Worm (Caenorhabditis elegans) whole organism, mixed stage, embryonic: Measurements from ENCODE around the gene rsp-2.

Experiments
- M03D4.4 ChIP-seq: sonication (generic microtip); optimal IDR thresholded peaks from 2 replicates; lab custom pipeline; 2017; ENCODE audit warnings: mild to moderate bottlenecking, missing genetic modification characterization, missing compliant biosample characterization
- bed-3 ChIP-seq: fragments of 200-800 bp; sonication (Bioruptor generic); optimal IDR thresholded peaks from 3 replicates; lab custom pipeline; 2018; ENCODE audit warnings: mild to moderate bottlenecking, missing genetic modification characterization, moderate library complexity, missing compliant biosample characterization
- blmp-1 ChIP-seq: fragments of 150-350 bp; optimal IDR thresholded peaks from 2 replicates; lab custom pipeline; 2014; ENCODE audit warnings: missing biosample characterization, missing genetic modification characterization
- ceh-39 ChIP-seq: fragments of 150-350 bp; optimal IDR thresholded peaks from 2 replicates; lab custom pipeline; 2014; ENCODE audit warnings: missing biosample characterization, missing genetic modification characterization
- ceh-43 ChIP-seq: fragments of 200-800 bp; sonication (Bioruptor generic); optimal IDR thresholded peaks from 2 replicates; lab custom pipeline; 2018; ENCODE audit warnings: mild to moderate bottlenecking, missing genetic modification characterization, moderate library complexity, missing compliant biosample characterization
- ceh-83 ChIP-seq: fragments of 200-800 bp; sonication (Bioruptor generic); optimal IDR thresholded peaks from 2 replicates; lab custom pipeline; 2018; ENCODE audit warnings: mild to moderate bottlenecking, missing genetic modification characterization, missing compliant biosample characterization
- ces-1 ChIP-seq: fragments of 150-350 bp; optimal IDR thresholded peaks from 2 replicates; lab custom pipeline; 2014; ENCODE audit warnings: missing biosample characterization, missing genetic modification reagents, missing genetic modification characterization
- cnd-1 ChIP-seq: fragments of 200-800 bp; sonication (Bioruptor generic); optimal IDR thresholded peaks from 2 replicates; lab custom pipeline; 2018; ENCODE audit warnings: mild to moderate bottlenecking, missing genetic modification characterization, missing compliant biosample characterization
- drap-1 ChIP-seq: fragments of 200-800 bp; sonication (Bioruptor generic); optimal IDR thresholded peaks from 3 replicates; lab custom pipeline; 2018; ENCODE audit warnings: mild to moderate bottlenecking, missing genetic modification characterization, missing compliant biosample characterization
- elt-1 ChIP-seq: sonication (generic microtip); optimal IDR thresholded peaks from 2 replicates; lab custom pipeline; 2017; ENCODE audit warnings: missing genetic modification characterization, mild to moderate bottlenecking, missing compliant biosample characterization, antibody characterized with exemption, moderate library complexity, borderline replicate concordance; ENCODE audit not compliant: insufficient read depth
- elt-3 ChIP-seq: fragments of 150-350 bp; optimal IDR thresholded peaks from 2 replicates; lab custom pipeline; 2014; ENCODE audit warnings: missing biosample characterization, missing genetic modification characterization
- flh-1 ChIP-seq: fragments of 200-800 bp; sonication (Bioruptor generic); optimal IDR thresholded peaks from 2 replicates; lab custom pipeline; 2018; ENCODE audit warnings: mild to moderate bottlenecking, missing genetic modification characterization, moderate library complexity, missing compliant biosample characterization
- ham-2 ChIP-seq: fragments of 200-800 bp; sonication (Bioruptor generic); optimal IDR thresholded peaks from 2 replicates; lab custom pipeline; 2018; ENCODE audit warnings: mild to moderate bottlenecking, missing genetic modification characterization, missing compliant biosample characterization
- hlh-1 ChIP-seq: fragments of 150-350 bp; optimal IDR thresholded peaks from 2 replicates; lab custom pipeline; 2014; ENCODE audit warnings: missing biosample characterization, missing genetic modification reagents, missing genetic modification characterization
- lin-32 ChIP-seq: fragments of 200-800 bp; sonication (Bioruptor generic); optimal IDR thresholded peaks from 2 replicates; lab custom pipeline; 2018; ENCODE audit warnings: mild to moderate bottlenecking, missing genetic modification characterization, missing compliant biosample characterization
- lsy-2 ChIP-seq: fragments of 150-350 bp; optimal IDR thresholded peaks from 2 replicates; lab custom pipeline; 2014; ENCODE audit warnings: missing biosample characterization, missing genetic modification characterization
- mab-5 ChIP-seq: fragments of 150-350 bp; optimal IDR thresholded peaks from 2 replicates; lab custom pipeline; 2014; ENCODE audit warnings: missing biosample characterization, missing genetic modification characterization
- nhr-12 ChIP-seq: fragments of 150-350 bp; optimal IDR thresholded peaks from 2 replicates; lab custom pipeline; 2014; ENCODE audit warnings: missing biosample characterization, missing genetic modification characterization
- nhr-2 ChIP-seq: fragments of 150-350 bp; optimal IDR thresholded peaks from 2 replicates; lab custom pipeline; 2014; ENCODE audit warnings: missing biosample characterization, missing genetic modification characterization
- nhr-28 ChIP-seq: fragments of 150-350 bp; optimal IDR thresholded peaks from 2 replicates; lab custom pipeline; 2014; ENCODE audit warnings: missing biosample characterization, missing genetic modification characterization
- nhr-76 ChIP-seq: sonication (generic microtip); optimal IDR thresholded peaks from 2 replicates; lab custom pipeline; 2017; ENCODE audit warnings: missing biosample characterization, missing genetic modification characterization
- pha-4 ChIP-seq: fragments of 150-350 bp; optimal IDR thresholded peaks from 2 replicates; lab custom pipeline; 2018; ENCODE audit warnings: missing biosample characterization, missing genetic modification reagents, missing genetic modification characterization
- sem-2 ChIP-seq: fragments of 200-800 bp; sonication (Bioruptor generic); optimal IDR thresholded peaks from 2 replicates; lab custom pipeline; 2018; ENCODE audit warnings: mild to moderate bottlenecking, missing genetic modification characterization, missing compliant biosample characterization
- snpc-4 ChIP-seq: fragments of 150-350 bp; optimal IDR thresholded peaks from 2 replicates; lab custom pipeline; 2014; ENCODE audit warnings: missing biosample characterization, missing genetic modification characterization
- sptf-1 ChIP-seq: sonication (generic microtip); optimal IDR thresholded peaks from 2 replicates; lab custom pipeline; 2017; ENCODE audit warnings: mild to moderate bottlenecking, missing genetic modification characterization, moderate library complexity, missing compliant biosample characterization
- tbx-8 ChIP-seq: fragments of 200-800 bp; sonication (Bioruptor generic); optimal IDR thresholded peaks from 2 replicates; lab custom pipeline; 2018; ENCODE audit warnings: mild to moderate bottlenecking, missing genetic modification characterization, moderate library complexity, missing compliant biosample characterization
- unc-39 ChIP-seq: fragments of 150-350 bp; optimal IDR thresholded peaks from 2 replicates; lab custom pipeline; 2014; ENCODE audit warnings: missing biosample characterization, missing genetic modification characterization
- unc-62 ChIP-seq: fragments of 150-350 bp; optimal IDR thresholded peaks from 2 replicates; lab custom pipeline; 2014; ENCODE audit warnings: missing biosample characterization, missing genetic modification reagents, missing genetic modification characterization
- zip-8 ChIP-seq: fragments of 150-350 bp; optimal IDR thresholded peaks from 2 replicates; lab custom pipeline; 2014; ENCODE audit warnings: missing biosample characterization, missing genetic modification characterization
- ztf-11 ChIP-seq: fragments of 150-350 bp; optimal IDR thresholded peaks from 2 replicates; lab custom pipeline; 2014; ENCODE audit warnings: missing biosample characterization, missing genetic modification characterization

rsp-2 gene

DNA sequence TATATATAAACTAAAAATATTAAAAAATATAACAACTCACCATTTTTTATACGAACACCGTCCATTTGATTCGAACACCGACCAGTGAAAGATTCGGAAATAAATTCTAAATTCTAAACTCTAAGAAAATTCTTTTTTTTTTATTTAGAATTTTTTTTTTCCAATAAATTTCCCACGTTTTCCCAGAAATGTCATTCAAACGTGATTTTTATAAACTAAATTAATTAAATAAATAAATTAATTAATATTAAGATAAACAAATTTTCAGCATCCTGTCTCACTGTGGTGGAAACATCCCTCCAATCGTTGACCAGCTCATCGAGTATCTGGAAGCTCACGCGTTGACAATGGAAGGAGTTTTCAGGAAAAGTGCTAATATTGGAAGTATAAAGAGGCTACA is 14.8 kb upstream of the rsp-2 start, which contains the start of gene klp-17:
Gene klp-17 (minus strand): TSS at position 101 of the 400 bp plus-strand sequence.
- TF ChIP-seq sptf-1 (tag; lab: Kevin White, UChicago) (no peak), nhr-28 (tag; lab: Kevin White, UChicago) (no peak), elt-3 (tag; lab: Kevin White, UChicago) (no peak), mab-5 (no peak), ceh-39 (no peak), cnd-1 (no peak), drap-1 (no peak), ham-2 (GFP tag; lab: Kevin White, UChicago) (no peak), ces-1 (GFP tag; lab: Kevin White, UChicago) (no peak), sem-2 (GFP tag; lab: Kevin White, UChicago) (no peak), ceh-43 (no peak), pha-4 (no peak), ztf-11 (no peak), elt-1 (tag; lab: Kevin White, UChicago) (no peak), snpc-4 (tag; lab: Kevin White, UChicago) (no peak), blmp-1 (tag; lab: Kevin White, UChicago) (no peak), unc-39 (no peak), ceh-83 (GFP tag; lab: Kevin White, UChicago) (no peak), lin-32 (GFP tag; lab: Kevin White, UChicago) (no peak), zip-8 (tag; lab: Kevin White, UChicago) (no peak)

DNA sequence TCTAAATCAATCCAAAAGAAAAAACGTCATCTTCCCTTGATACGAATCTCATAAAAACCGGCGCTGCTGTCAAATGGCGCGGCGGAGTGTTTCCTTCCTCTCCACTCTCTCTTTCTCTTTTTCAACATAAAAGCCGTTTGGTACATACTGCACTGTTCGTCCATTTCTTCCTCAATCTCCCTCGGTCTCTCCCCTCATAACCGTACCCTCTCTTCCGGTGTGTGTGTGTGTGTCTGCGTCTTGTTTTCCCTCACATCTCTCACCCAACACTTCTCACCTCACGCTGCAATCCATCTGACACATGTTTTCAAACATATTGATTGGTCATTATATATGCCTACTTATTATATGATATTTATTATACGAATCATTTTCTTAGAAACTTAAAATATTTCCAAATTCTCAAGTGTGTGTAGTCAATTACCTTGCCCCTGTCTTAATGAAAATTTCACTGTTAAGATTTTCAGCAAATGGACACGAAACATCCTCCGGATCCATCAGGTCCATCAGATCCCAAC is 11.7 kb upstream of the rsp-2 start, which contains the start of the genes aars-1 and rga-1:
Gene aars-1 (minus strand): TSS at position 71 of the 518 bp plus-strand sequence.
Gene rga-1 (plus strand): TSS at position 468 of the 518 bp plus-strand sequence.
- peak; percentile 11 for TF ChIP-seq ces-1 (GFP tag; lab: Kevin White, UChicago)
- TF ChIP-seq sptf-1 (tag; lab: Kevin White, UChicago) = no peak
- TF ChIP-seq nhr-2 (tag; lab: Kevin White, UChicago) = no peak
- TF ChIP-seq zip-8 (tag; lab: Kevin White, UChicago) = no peak
- no peak for TF ChIP-seq unc-39
- peak; percentile 20 for TF ChIP-seq unc-62 (GFP tag; lab: Kevin White, UChicago)
- TF ChIP-seq pha-4 = peak; percentile 38
- TF ChIP-seq lsy-2 = peak; percentile 52
- peak; percentile 43 for TF ChIP-seq blmp-1 (tag; lab: Kevin White, UChicago)
- TF ChIP-seq ham-2 (GFP tag; lab: Kevin White, UChicago) = peak; percentile 41

- no peak for TF ChIP-seq elt-3 (tag; lab: Kevin White, UChicago)
- peak; percentile 29 for TF ChIP-seq ces-1 (GFP tag; lab: Kevin White, UChicago)
Observed at ce11 chrII:11463899-11464298, 11.1 kb upstream of the rsp-2 start.

ce11 chrII:11459883-11460282 is 7.1 kb upstream of the rsp-2 start:
- TF ChIP-seq sem-2 (GFP tag; lab: Kevin White, UChicago) = no peak
- no peak for TF ChIP-seq blmp-1 (tag; lab: Kevin White, UChicago)
- TF ChIP-seq M03D4.4 (tag; lab: Kevin White, UChicago) = no peak
- no peak for TF ChIP-seq nhr-12 (tag; lab: Kevin White, UChicago)
- TF ChIP-seq tbx-8 = no peak
- TF ChIP-seq mab-5 = no peak
- no peak for TF ChIP-seq ceh-83 (GFP tag; lab: Kevin White, UChicago)
- TF ChIP-seq nhr-76 (tag; lab: Kevin White, UChicago) = no peak
- TF ChIP-seq drap-1 = no peak
- TF ChIP-seq, all 35 proteins: peak for 0

ce11 chrII:11455715-11456114 is 3.0 kb upstream of the rsp-2 start:
- no peak for TF ChIP-seq unc-62 (GFP tag; lab: Kevin White, UChicago)
- TF ChIP-seq sem-2 (GFP tag; lab: Kevin White, UChicago) = no peak
- no peak for TF ChIP-seq mab-5
- TF ChIP-seq unc-39 = no peak
- no peak for TF ChIP-seq bed-3 (GFP tag; lab: Kevin White, UChicago)
- no peak for TF ChIP-seq flh-1 (GFP tag; lab: Kevin White, UChicago)
- TF ChIP-seq ceh-39 = no peak
- no peak for TF ChIP-seq tbx-8
- no peak for TF ChIP-seq lin-32 (GFP tag; lab: Kevin White, UChicago)
- no peak for TF ChIP-seq hlh-1 (tag; lab: Kevin White, UChicago)
- no peak for TF ChIP-seq ham-2 (GFP tag; lab: Kevin White, UChicago)
